Worm (Caenorhabditis elegans) whole organism, dauer: ENCODE data around the gene nhr-270.

ENCODE experiments used
- unc-62 ChIP-seq: sonication (generic microtip); optimal IDR thresholded peaks from 2 replicates; lab custom pipeline; 2017; ENCODE audit warnings: missing biosample characterization, missing genetic modification reagents, missing genetic modification characterization

nhr-270 gene

ce11 chrV:756169-756568 is 48.4 kb downstream of the nhr-270 start, which contains the start of gene str-20:
Gene str-20 (plus strand): TSS chrV:756469.
- TF ChIP-seq unc-62 (GFP tag; lab: Kevin White, UChicago): no peak

ce11 chrV:752679-753333 is 51.7 kb downstream of the nhr-270 start, which contains the start of the genes str-262 and srp-1:
Gene str-262 (minus strand): TSS chrV:752779.
Gene srp-1 (plus strand): TSS chrV:753283.
- no peak for TF ChIP-seq unc-62 (GFP tag; lab: Kevin White, UChicago)
